Fruit fly (Drosophila melanogaster): ENCODE data around the gene CG5001.
A peak's percentile ranks its signal among the peaks of the same experiment; 100 is the strongest.

Gene CG5001

dm6 chr2L:1158519-1159319, 26.8 kb upstream of the CG5001 start, which contains the start of gene Tango14 (continued):
- TF ChIP-seq CG18262 (tag; optimal IDR thresholded peaks at IDR 0.05) (peak; percentile 12), rib (GFP tag; IDR thresholded peaks at IDR 0.05) (no peak), CG8281 (tag; optimal IDR thresholded peaks at IDR 0.05) (no peak), tll (GFP tag; optimal IDR thresholded peaks at IDR 0.05) (no peak), CG11560 (tag; IDR thresholded peaks at IDR 0.05) (no peak), bigmax (GFP tag; optimal IDR thresholded peaks at IDR 0.05) (peak; percentile 95), Med (GFP tag) (peak; percentile 68), E2f2 (GFP tag; IDR thresholded peaks at IDR 0.05) (0 out of 2 replicates have a peak, but pooled peaks have one; percentile 15), CG34422 (GFP tag; IDR thresholded peaks at IDR 0.05) (peak; percentile 78; the same call in 2 of the 3 replicates), otp (GFP tag; IDR thresholded peaks at IDR 0.05) (0 out of 3 replicates have a peak, but pooled peaks have one; percentile 23)

- TF ChIP-seq E2f2 (GFP tag; IDR thresholded peaks at IDR 0.05) (no peak), CG2202 (tag; optimal IDR thresholded peaks at IDR 0.05) (no peak), BtbVII (GFP tag; optimal IDR thresholded peaks at IDR 0.05) (no peak), gcm (GFP tag; optimal IDR thresholded peaks at IDR 0.05) (peak; percentile 10), sisA (GFP tag; IDR thresholded peaks at IDR 0.05) (no peak), ewg (GFP tag; optimal IDR thresholded peaks at IDR 0.05) (no peak), YL-1 (GFP tag; optimal IDR thresholded peaks at IDR 0.05) (no peak), pb (GFP tag; optimal IDR thresholded peaks at IDR 0.05) (no peak)
Observed at dm6 chr2L:1163538-1164143, 21.9 kb upstream of the CG5001 start, which contains the start of gene CG5080. CG5080 (minus strand) TSS chr2L:1163886.

- TF ChIP-seq CG10462 (GFP tag; optimal IDR thresholded peaks at IDR 0.05): peak; percentile 3
- no peak for TF ChIP-seq Atf-2 (GFP tag; optimal IDR thresholded peaks at IDR 0.05)
- no peak for TF ChIP-seq zf30C (GFP tag; optimal IDR thresholded peaks at IDR 0.05)
- no peak for TF ChIP-seq tup (GFP tag; optimal IDR thresholded peaks at IDR 0.05)
- TF ChIP-seq CG3407 (GFP tag; optimal IDR thresholded peaks at IDR 0.05): no peak
- TF ChIP-seq crp (GFP tag; optimal IDR thresholded peaks at IDR 0.05): peak; percentile 43 to 84
- no peak for TF ChIP-seq h (optimal IDR thresholded peaks at IDR 0.05)
- no peak for TF ChIP-seq CG2202 (tag; optimal IDR thresholded peaks at IDR 0.05)
- no peak for TF ChIP-seq CG18599 (GFP tag; optimal IDR thresholded peaks at IDR 0.05)
- no peak for TF ChIP-seq Opbp (GFP tag; IDR thresholded peaks at IDR 0.05; ENCODE audit: partially characterized antibody)
- peak; percentile 30 for TF ChIP-seq MESR4 (GFP tag; optimal IDR thresholded peaks at IDR 0.05)
- peak; percentile 68 for TF ChIP-seq pzg (GFP tag; optimal IDR thresholded peaks at IDR 0.05)
- TF ChIP-seq odd (GFP tag; optimal IDR thresholded peaks at IDR 0.05): no peak
- TF ChIP-seq wek (GFP tag; optimal IDR thresholded peaks at IDR 0.05): no peak
- no peak for TF ChIP-seq ham (GFP tag; IDR thresholded peaks at IDR 0.05)
- TF ChIP-seq Fer3 (tag; optimal IDR thresholded peaks at IDR 0.05): no peak
- no peak for TF ChIP-seq hkb (optimal IDR thresholded peaks at IDR 0.05)
- no peak for TF ChIP-seq hkb (GFP tag; IDR thresholded peaks at IDR 0.05)
- TF ChIP-seq trem (tag; optimal IDR thresholded peaks at IDR 0.05): peak; percentile 0
- no peak for TF ChIP-seq cad (GFP tag; optimal IDR thresholded peaks at IDR 0.05)
- no peak for TF ChIP-seq dpn (GFP tag; optimal IDR thresholded peaks at IDR 0.05)
- TF ChIP-seq Hr39 (optimal IDR thresholded peaks at IDR 0.05): no peak
- TF ChIP-seq eve (GFP tag; optimal IDR thresholded peaks at IDR 0.05): no peak
- peak; percentile 9 for TF ChIP-seq CG12659 (GFP tag; optimal IDR thresholded peaks at IDR 0.05)
- TF ChIP-seq CG7745 (tag; optimal IDR thresholded peaks at IDR 0.05): no peak
- TF ChIP-seq Camta (GFP tag; optimal IDR thresholded peaks at IDR 0.05): no peak
- TF ChIP-seq CG7372 (GFP tag; IDR thresholded peaks at IDR 0.05): no peak
- no peak for TF ChIP-seq CG13287 (GFP tag; IDR thresholded peaks at IDR 0.05; ENCODE audit: partially characterized antibody)
- 0 out of 2 replicates have a peak, but pooled peaks have one; percentile 30 for TF ChIP-seq Dref (GFP tag; IDR thresholded peaks at IDR 0.05)
- TF ChIP-seq BEAF-32 (GFP tag; optimal IDR thresholded peaks at IDR 0.05): peak; percentile 35
Observed at dm6 chr2L:1164294-1164693, 21.3 kb upstream of the CG5001 start, which contains the start of gene IntS14. IntS14 (plus strand) TSS chr2L:1164443.

Measured in whole organism, embryonic.